Fruit fly (Drosophila melanogaster): ENCODE results near the gene CG8892.

Gene CG8892

DNA sequence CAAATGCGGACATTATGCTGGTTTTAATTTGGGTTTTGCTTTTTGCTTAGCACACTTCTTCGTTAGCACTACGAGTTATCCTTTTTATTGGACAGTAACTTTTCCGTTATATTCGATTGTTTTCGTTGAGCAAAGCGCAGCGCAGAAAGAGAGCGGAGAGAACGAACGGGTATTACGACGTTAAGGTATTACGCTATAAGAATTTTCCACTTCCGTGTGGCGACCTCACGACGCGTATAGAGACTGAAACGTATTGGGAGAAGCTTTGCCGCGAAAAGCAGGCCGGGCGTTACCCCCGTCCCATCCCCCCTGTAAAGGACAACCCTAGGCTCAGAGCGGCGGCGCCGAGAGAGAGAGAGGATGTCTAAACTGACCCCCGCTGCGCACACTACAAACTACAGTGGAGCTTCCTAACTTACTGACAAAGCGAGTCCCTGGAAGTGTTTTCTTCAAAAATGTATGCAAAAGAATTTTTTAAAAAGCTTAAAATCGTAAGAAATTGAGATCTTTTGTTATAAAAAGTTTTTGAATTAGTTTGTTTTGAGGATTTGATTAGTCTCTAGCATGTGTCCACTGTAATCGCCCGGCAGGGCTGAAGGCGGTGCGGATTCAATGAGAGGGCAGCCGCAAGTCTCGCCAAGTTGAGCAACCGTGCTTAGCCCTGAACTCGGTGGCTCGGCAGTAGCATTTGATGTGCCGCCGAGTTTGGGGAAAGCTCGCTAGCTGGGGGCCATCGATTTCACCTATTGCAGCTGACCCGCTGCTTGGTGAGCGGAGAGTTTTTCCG, 23.5 kb upstream of the CG8892 start:
- TF ChIP-seq CG8478 (optimal IDR thresholded peaks at IDR 0.05) (no peak), CTCF (optimal IDR thresholded peaks at IDR 0.05) (no peak)

DNA sequence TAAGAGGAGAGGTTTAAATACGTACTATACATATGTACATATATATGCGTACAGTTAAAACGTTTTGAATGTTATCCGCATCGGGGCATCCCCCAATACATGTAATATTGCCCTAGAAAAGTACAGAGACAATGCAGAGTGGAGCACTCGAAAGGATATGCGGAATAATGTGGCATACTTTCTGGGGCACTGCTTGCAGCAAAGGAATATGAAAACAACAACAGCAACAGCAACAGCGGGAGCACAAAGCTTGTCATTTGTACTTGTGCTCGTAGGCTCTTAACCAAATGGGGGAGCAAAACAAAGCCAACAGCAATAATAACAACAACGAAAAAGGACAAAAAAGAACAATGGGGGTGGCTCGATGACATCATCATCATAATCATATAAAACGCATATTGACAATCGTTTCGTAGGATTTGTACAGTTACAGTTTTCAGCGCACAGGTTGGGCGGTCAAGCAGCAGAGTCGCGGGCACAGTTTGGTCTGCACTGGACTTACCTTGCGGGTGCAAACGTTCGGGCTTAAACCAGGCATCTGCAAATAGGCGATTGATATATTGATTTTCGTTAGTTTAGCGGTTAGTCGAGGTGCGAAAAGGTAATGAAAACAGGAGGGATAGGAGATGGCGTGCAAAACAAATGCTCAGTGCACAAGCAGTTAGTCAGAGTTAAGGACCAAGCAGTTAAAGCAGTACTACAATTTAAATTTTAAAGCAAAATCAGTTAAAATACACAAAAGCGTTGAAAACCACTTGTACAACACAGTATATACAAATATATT, 22.5 kb upstream of the CG8892 start:
- TF ChIP-seq CTCF (optimal IDR thresholded peaks at IDR 0.05) (peak in 1 of 2 experiments; percentile 56), CG8478 (optimal IDR thresholded peaks at IDR 0.05) (no peak)

DNA sequence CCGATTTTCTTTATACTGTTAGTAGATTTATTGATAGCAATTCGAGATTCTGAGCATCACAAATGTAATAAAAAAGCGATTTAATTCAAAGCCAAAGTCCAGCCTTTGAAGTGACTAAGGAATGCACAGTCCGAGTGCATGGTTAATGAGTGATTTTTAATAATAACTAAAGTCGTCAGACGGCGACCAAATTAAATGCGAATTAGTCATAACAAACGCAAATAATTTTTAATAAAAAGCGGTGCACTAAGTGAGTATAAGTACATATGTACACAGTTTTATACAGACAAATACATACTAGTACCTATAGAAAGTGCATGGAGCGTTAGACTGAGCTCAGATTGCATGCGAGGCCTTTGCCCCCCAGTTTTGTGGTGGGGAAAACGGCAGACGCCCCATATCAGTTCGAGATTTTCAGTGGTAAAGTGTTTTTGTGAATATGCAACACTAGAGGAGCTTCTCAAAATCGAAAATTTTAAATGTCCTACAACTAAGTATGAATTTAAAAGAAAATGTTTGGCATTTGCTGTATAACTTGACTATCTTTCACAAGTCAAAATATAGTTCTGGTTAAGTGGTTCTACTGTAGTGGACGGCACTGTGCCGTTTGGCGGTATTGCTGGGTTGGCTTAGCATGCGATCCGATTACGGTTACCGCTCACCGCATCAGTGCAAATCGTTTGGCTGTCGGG, 21.5 kb upstream of the CG8892 start:
- no peak for TF ChIP-seq CG8478 (optimal IDR thresholded peaks at IDR 0.05)
- TF ChIP-seq CTCF (optimal IDR thresholded peaks at IDR 0.05) = no peak

DNA sequence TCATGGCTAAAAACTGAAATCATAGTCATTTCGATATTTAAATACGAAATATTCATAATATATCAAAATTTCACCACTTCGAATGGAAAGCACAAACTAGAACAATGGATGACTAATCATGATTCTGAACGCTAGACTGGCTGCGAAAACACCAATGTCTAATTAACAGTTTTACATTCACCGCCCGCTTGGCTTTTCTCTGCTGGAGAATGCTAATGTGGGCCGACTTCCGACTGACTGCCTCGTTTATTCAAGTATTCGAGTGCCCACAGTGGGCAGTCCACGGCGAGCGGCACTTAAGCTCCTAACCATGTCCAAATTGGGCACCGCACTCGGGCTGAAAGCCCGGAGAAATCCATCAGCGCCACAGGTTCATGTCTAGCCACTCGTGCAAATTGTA, 20.6 kb upstream of the CG8892 start:
- no peak for TF ChIP-seq CG8478 (optimal IDR thresholded peaks at IDR 0.05)

DNA sequence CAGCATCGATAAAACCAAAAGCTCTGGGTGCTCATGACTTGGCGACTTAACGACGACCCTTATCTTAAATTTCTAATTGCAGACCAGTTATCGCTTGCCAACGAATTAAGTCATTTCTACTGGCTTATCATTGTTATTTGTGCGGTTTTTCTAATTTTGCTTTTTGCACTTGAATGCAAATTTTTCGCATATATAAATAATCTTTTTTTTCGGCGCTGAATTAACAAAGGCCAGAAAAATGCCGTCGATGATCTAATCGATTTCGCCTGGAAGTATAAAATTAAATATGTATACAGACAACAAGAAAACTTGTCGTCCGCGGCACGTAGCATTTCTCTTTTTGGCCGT, 20.2 kb upstream of the CG8892 start:
- TF ChIP-seq CTCF (optimal IDR thresholded peaks at IDR 0.05) (no peak), CG8478 (optimal IDR thresholded peaks at IDR 0.05) (no peak)

DNA sequence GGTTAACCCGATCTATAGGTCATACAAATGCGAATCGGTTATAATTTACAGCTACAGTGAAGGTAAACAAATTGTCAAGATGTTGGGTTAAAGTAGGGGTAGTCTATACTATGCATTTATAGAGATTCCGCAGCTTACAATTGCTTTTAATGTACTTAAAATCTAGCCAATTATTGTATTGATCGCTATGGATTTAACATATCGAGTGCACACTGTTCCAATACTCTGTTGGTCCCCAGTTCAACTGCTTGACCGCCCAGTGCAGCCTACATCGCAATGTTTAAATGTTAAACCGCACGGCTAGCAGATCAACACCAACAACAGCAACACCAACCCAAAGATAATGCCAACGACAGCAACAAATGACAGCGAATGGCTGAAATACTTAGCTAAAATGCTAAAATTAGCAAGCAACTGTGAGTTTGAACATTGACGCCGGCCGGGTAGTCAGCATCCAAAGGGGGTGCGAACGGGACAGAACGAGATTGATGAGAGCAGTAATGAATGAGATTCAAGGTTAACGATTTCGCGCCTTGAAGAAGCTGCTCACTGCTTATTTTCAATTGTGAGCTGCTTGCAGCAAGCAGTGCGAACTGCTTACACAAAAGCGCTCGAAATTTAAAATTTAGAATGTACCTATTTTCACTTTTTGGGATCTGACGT, 19.7 kb upstream of the CG8892 start:
- TF ChIP-seq CTCF (optimal IDR thresholded peaks at IDR 0.05) (peak; percentile 31 to 47), CG8478 (optimal IDR thresholded peaks at IDR 0.05) (no peak)

DNA sequence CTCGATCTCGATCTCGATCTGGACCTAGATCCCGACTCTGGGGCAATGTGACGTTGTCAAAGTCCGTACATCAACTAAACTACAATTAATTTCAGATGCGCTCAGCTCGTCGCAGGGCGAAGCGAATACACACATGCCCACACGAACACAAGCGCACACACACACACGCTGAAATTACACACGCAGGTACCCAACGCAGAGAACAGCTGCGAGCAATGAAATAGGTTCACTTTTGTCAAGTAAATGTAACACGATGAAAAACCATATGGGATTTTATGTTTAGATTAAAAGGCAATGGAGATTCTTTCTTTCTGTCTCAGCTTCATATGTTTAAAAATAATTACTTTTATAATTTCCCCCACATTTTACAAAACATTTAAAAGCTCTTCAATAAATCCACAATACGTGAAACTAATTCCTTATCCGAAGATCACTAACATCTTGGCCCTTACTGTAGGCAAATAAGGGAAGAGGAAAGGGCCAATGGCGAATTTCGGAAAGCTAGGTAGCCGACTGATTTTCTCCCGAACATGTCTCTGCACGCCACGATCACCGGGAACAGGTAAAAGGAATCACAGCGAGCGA, 19.0 kb upstream of the CG8892 start:
- TF ChIP-seq CTCF (optimal IDR thresholded peaks at IDR 0.05) (no peak), CG8478 (optimal IDR thresholded peaks at IDR 0.05) (no peak)

DNA sequence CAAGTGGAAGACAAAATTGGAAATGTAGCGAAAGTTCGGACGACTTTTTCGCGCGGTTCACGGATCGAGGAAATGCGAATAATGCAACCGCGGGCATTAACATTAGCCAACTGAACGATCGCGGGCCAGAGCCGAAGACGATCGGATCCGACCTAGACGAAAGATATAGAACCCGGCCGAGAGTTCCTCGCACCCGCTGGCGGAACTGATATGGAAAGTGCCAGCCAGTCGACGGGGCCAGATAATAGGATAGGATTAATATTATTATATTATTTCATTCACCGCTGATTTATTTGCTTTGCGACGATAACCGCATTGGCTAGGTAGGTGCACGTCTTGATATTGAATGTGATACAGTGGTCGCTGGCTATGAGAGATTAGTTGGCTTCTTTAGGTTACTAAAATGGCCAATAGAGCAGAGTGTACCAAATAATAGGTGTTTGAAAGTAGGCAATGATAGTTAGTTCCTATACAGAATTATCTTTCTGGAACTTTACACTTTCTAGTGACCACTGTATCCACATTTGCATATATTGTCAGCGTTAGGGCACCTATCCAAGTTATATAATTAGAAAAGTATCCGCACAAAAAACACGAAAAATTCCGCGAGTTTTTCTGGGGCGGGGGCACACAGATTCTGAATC, 18.1 kb upstream of the CG8892 start:
- no peak for TF ChIP-seq CTCF (optimal IDR thresholded peaks at IDR 0.05)

DNA sequence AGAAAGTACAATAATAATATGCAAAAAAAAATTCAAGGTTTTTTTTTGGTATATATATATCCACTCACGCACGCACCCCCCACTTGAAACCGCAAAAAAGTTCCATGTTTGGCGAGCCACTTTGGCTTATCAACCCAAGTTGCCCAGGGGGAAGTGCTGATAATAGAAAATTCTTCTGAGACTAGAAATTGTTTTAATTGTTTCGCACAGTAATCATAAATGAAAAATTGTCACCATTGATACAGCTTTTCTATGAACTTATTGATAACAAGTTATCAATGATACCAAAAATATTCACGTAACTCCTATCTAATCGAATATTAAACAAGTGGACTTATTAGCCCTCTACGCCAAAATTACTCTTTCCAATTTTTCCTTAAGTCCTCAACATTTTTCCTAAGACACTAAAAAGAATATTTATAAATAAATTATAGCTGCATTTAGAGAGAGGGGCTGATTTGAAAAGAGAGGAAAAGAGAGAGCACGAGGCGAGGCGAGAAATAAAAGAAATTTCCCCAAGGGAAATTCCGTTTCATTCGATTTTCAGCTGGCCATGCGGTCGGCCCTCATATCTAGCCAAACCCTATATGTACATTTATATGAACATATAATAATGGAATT, 17.3 kb upstream of the CG8892 start:
- TF ChIP-seq CG8478 (optimal IDR thresholded peaks at IDR 0.05) = no peak

DNA sequence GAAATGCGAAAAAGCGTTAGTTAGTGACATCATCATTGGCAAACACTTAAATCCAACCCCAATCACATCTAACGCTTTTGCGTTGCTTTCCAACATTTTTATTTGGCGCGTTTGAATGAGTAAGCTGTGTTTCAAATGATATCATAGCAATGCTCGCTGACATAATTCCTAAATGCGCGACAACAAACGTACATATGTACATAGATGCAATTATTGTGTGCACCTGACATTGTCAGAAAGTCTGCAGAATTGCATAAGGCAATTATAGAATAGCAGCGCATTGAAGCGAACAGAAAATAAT, 16.8 kb upstream of the CG8892 start:
- TF ChIP-seq CG8478 (optimal IDR thresholded peaks at IDR 0.05) = no peak
- TF ChIP-seq CTCF (optimal IDR thresholded peaks at IDR 0.05) = no peak

DNA sequence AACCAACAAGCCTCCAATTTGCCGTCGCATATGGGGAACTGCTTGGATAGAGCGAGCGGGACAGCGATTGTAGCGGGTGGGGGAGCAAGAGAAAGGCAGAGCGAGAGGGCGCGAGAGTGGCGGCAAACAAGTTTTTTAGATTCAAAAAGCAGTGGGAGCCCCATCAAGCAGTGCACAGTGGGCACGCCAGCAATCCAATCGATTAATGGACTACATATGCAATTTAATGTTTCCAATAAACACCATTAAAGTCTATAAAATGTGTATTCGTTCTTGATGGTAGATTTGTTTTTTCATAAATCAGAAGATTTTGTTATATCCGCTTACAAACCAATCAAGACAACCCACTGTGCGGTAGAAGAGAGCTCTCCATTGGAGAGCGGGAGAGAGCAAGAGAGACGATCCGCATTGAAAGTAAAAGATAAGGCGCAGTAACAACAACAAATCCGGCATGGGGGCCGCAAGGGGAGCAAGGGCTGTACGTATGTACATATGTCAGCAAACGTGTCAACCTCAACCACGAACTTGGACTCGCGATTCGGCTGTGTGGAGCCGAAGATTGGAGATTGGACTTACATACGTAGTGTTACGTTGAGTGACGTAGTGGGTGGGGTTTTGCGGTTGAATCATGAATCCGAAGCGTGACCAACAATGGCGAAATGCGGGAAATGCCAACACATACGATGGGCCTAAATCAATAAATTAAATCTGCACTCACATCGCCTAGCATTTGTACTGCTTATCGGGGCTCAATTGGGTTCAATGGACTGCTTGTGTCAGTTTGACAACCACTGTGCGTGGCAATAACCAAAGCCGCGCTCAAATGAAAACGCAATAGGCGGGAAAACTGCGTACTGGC, 16.2 kb upstream of the CG8892 start:
- TF ChIP-seq CTCF (optimal IDR thresholded peaks at IDR 0.05) (peak; percentile 40 to 43), CG8478 (optimal IDR thresholded peaks at IDR 0.05) (no peak)

DNA sequence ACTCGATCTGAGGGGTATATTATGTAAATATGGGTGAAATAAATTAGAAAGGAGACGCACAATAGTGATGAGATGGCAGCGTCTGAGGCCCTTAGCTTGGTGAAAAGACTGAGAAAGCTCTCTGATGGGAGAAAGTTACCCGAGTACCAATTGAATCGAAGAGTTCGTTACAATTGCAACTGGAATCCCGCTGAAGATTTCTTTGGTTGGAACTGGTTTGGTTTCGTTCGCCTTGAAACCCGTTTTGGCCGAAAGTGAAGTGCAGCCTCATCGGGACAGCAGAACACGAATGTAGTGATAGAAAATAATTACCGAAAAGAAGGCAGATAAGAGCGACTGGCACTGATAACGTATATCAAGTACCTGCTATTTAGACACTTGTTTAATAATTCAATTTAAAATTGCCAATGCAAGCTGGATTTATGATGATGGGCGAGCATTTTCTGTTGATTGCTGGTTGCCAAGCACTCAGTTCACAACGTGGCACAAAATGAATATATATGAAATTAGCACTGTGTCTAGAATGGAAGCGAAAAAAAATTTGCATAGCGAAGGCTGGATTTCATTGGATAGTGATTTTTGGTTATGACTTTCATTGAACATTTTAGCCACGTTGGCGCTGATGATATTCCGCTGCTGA, 15.0 kb upstream of the CG8892 start:
- TF ChIP-seq CG8478 (optimal IDR thresholded peaks at IDR 0.05) (no peak), CTCF (optimal IDR thresholded peaks at IDR 0.05) (no peak)

DNA sequence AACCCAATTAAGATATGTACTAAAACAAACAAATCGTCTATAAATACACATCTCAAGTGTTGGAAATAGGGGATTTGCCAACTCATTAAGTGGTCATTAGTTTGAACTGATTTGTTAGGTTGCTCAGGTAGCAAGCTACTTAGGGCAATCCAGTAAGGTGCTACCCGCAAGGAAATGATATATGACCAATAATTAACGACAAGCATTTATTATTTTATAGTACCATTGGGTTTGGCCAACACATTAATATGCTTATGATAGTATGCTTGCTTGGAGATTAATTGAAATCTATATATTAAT, 14.4 kb upstream of the CG8892 start:
- TF ChIP-seq CG8478 (optimal IDR thresholded peaks at IDR 0.05) = no peak
- TF ChIP-seq CTCF (optimal IDR thresholded peaks at IDR 0.05) = no peak

All from S2 (cell line).